Fruit fly (Drosophila melanogaster) whole organism, adult: Measurements from ENCODE around the gene CG32264.

Experiments
- CG14711 ChIP-seq: fragments of 200-800 bp; sonication (Bioruptor generic); optimal IDR thresholded peaks from 2 replicates; lab custom pipeline; 2018; ENCODE audit warnings: missing biosample characterization, mild to moderate bottlenecking, missing genetic modification characterization, moderate library complexity
- CG1620 ChIP-seq: fragments of 200-800 bp; sonication (Bioruptor generic); optimal IDR thresholded peaks from 2 replicates; lab custom pipeline; 2016; ENCODE audit warnings: missing biosample characterization, missing genetic modification characterization
- CG33017 ChIP-seq: fragments of 200-800 bp; sonication (Bioruptor generic); optimal IDR thresholded peaks from 2 replicates; lab custom pipeline; 2018; ENCODE audit warnings: missing biosample characterization, mild to moderate bottlenecking, missing genetic modification characterization, moderate library complexity
- Hr96 ChIP-seq: fragments of 200-800 bp; sonication (Bioruptor generic); optimal IDR thresholded peaks from 2 replicates; lab custom pipeline; 2016; ENCODE audit warnings: missing biosample characterization, missing genetic modification characterization
- cic ChIP-seq: fragments of 200-800 bp; sonication (Bioruptor generic); optimal IDR thresholded peaks from 2 replicates; lab custom pipeline; 2017; ENCODE audit warnings: missing biosample characterization, mild to moderate bottlenecking, missing genetic modification characterization, moderate library complexity
- cnc ChIP-seq, 2 experiments: fragments of >200 bp; optimal IDR thresholded peaks; 2 replicates each; lab custom pipeline; 2017
- kay ChIP-seq: fragments of 200-800 bp; sonication (Bioruptor generic); peaks from one replicate; lab custom pipeline; 2016; ENCODE audit warnings: missing biosample characterization, missing genetic modification characterization, borderline replicate concordance
- ovo ChIP-seq: fragments of 200-800 bp; sonication (Bioruptor generic); optimal IDR thresholded peaks from 2 replicates; lab custom pipeline; 2016; ENCODE audit warnings: missing biosample characterization, missing genetic modification characterization
- tj ChIP-seq: fragments of 200-800 bp; sonication (Bioruptor generic); optimal IDR thresholded peaks from 3 replicates; lab custom pipeline; 2017; ENCODE audit warnings: missing biosample characterization, mild to moderate bottlenecking, missing genetic modification characterization, moderate library complexity

dm6 chr3L:3758603-3759002 lies 47.7 kb downstream of the CG32264 start:
- TF ChIP-seq CG14711 (tag; lab: Kevin White, UChicago) (no peak), ovo (GFP tag; lab: Kevin White, UChicago) (no peak), cnc (optimal IDR thresholded peaks at IDR 0.05; lab: Kevin White, UChicago) (no peak), CG33017 (tag; lab: Kevin White, UChicago) (no peak), Hr96 (GFP tag; lab: Kevin White, UChicago) (no peak), CG1620 (GFP tag; lab: Kevin White, UChicago) (no peak), cic (GFP tag; lab: Kevin White, UChicago) (no peak), kay (GFP tag; lab: Kevin White, UChicago) (no peak), tj (no peak)
